Worm (Caenorhabditis elegans) whole organism, dauer: ENCODE results near the gene inft-2.

Experiments used
- unc-62 ChIP-seq: sonication (generic microtip); optimal IDR thresholded peaks from 2 replicates; lab custom pipeline; 2017; ENCODE audit warnings: missing biosample characterization, missing genetic modification reagents, missing genetic modification characterization

Gene inft-2

ce11 chrV:12999559-12999958 lies 2.6 kb upstream of the inft-2 start, which contains the start of gene far-4:
Gene far-4, minus strand, starts transcription at chrV:12999659.
- TF ChIP-seq unc-62 (GFP tag; lab: Kevin White, UChicago) = no peak

DNA sequence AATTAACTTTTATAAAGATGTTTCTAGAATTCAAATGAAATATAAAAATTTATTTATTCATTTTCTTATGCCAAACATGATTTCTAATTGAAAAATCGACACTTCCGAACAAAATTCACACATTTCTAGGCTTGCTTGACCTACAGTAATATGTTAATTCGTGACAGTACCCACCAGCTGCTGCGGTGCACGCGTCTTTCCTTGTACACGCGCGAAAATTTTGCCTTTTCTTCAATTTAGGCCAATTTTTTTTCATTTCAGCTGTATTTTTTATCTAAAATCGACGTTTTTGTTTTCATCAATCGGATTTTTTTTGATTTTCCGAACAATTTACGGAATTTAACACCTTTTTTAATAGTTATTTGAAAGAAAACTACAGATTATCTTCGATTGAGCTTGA lies 2.0 kb upstream of the inft-2 start:
- TF ChIP-seq unc-62 (GFP tag; lab: Kevin White, UChicago) = no peak

- no peak for TF ChIP-seq unc-62 (GFP tag; lab: Kevin White, UChicago)
Observed at ce11 chrV:13003378-13003777, 1.3 kb downstream of the inft-2 start.

DNA sequence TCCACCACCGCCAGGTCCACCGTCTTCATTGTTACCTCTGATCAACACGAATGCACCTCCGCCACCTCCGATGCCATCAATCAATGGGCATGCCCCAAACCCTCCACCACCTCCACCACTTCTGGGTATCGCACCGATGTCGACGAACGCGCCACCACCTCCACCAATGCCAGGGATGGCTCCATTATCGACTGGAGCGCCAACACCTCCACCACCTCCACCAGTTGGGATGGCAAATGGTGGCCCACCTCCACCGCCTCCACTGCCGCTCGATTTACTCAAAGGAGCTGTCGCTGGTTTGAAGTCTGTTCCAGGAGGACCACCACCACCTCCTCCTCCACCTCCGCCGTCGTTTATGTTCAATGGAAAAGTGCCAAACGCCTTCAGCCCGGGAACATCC lies 2.3 kb downstream of the inft-2 start:
- TF ChIP-seq unc-62 (GFP tag; lab: Kevin White, UChicago) = no peak

DNA sequence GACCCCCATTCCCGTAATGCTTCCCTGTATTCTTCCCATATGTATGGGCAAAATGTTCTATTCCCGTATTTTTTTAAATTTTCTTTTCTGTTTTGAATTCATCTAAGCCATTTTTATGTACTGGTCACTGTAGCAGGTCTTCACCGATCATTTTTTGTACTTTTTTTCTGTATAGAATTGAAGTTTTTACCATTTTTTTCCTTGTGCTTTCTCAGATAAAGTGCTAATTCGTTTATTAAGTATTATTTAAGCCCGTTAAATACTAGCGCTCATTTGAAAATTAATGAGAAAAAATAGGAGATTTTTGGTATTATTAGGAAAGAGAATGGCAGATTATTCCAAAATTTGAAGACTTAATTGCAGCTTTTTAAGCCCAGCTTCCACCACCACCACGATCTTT lies 4.6 kb downstream of the inft-2 start:
- no peak for TF ChIP-seq unc-62 (GFP tag; lab: Kevin White, UChicago)

DNA sequence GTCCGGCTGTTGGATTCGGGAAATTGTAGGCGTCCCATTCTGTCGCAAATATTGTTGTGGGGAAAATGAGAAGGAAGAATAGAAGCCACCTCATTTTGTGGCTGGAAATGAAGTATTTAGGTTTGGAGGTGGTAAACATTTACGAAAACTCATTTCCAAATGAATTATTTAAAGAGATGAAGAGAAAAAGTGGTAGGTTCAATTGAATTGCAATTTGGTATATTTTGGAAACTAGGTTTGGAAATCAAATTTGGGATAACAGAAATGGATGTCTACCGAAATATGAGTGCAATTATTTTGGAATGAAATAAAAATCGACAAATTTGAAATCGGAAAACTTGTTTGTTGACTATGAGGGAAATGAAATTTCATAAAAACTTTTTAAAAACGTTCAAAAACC lies 6.7 kb downstream of the inft-2 start, which contains the start of gene F15B9.10:
F15B9.10 (minus strand) TSS at position 101 of the 400 bp plus-strand sequence.
- no peak for TF ChIP-seq unc-62 (GFP tag; lab: Kevin White, UChicago)

DNA sequence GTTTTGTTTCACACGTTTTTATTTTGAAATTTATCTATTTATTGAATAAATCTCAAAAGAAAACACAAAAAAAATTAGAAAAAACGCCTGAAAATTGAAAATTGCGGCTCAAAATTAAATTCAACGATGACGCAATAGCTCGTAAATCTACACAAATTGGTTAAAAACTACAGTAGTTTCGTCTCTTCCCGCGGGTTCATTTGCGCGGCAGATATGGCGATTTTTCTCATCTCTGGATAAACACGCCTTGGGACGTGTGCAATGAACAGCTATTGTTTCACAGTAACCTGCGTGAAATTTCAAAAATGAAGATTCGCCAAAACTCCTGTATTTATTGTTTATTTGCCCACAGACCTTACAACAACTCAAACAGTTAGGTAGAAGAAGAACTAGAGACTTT lies 7.2 kb downstream of the inft-2 start:
- no peak for TF ChIP-seq unc-62 (GFP tag; lab: Kevin White, UChicago)

ce11 chrV:13009843-13010242 lies 7.7 kb downstream of the inft-2 start:
- TF ChIP-seq unc-62 (GFP tag; lab: Kevin White, UChicago) = no peak

DNA sequence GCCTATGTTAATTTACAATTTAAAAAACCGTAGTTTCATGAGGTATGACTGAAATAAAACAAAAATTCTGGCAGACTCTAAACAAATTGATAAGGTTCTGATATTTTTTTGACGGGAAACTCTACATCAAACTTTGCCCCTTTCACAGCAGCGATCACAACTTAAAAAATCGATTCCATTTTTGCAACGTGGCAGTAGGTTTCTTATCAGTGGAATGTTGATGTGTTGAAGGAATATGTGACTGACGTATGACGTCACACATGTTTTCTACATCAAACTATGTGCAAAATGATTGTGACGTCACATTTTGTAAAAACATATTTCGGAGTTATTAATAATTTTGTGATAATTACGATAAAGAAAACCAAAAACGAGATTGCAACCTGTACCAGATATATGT lies 9.8 kb downstream of the inft-2 start:
- TF ChIP-seq unc-62 (GFP tag; lab: Kevin White, UChicago) = no peak

ce11 chrV:13013158-13013557 lies 11.0 kb downstream of the inft-2 start, which contains the start of gene try-10:
Gene try-10, minus strand, starts transcription at chrV:13013258.
- no peak for TF ChIP-seq unc-62 (GFP tag; lab: Kevin White, UChicago)

- TF ChIP-seq unc-62 (GFP tag; lab: Kevin White, UChicago) = no peak
Observed at ce11 chrV:13013844-13014243, 11.7 kb downstream of the inft-2 start, which contains the start of gene F15B9.6. Gene F15B9.6, plus strand, starts transcription at chrV:13014144.

DNA sequence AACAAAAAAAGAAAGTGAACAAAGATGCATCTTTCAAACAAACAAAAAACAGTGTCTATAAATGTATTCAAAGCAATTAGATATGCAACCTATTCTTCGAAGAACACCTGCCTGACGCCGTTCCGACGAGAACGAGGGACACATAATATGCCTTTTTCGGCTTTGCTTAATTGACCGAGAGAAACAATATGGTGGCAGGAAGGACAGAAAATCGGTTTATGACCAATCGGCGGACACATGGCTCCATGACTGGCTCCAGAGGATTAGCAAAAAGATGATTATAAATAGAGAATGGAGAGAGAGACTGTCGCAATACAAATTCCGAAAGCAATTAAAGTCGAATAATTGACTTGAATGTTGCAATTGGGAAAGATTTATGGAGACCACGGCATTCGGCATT lies 16.1 kb downstream of the inft-2 start:
- TF ChIP-seq unc-62 (GFP tag; lab: Kevin White, UChicago) = no peak

- TF ChIP-seq unc-62 (GFP tag; lab: Kevin White, UChicago) = no peak
Observed at ce11 chrV:13018761-13019160, 16.6 kb downstream of the inft-2 start, which contains the start of gene fmi-1. Gene fmi-1, plus strand, starts transcription at chrV:13019061.

DNA sequence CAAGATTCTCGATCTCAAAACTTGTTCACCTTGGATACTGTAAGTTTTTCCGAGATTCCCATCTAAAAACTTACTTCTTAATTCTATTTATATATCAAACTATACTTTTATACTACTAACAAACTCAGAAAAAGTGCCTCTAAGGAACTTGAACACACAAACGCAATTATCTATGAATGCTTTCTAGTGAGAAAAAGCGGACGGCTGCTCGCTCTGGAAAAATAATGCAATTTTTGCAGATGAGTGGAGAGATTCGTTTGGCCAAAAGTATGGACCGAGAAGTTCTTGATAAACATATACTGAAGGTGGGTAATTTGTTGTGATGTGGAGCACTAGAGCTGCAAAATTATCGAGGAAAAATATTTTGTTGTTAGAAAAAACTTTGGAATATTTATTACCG lies 17.9 kb downstream of the inft-2 start:
- no peak for TF ChIP-seq unc-62 (GFP tag; lab: Kevin White, UChicago)

ce11 chrV:13020638-13021037 lies 18.5 kb downstream of the inft-2 start:
- TF ChIP-seq unc-62 (GFP tag; lab: Kevin White, UChicago) = no peak

DNA sequence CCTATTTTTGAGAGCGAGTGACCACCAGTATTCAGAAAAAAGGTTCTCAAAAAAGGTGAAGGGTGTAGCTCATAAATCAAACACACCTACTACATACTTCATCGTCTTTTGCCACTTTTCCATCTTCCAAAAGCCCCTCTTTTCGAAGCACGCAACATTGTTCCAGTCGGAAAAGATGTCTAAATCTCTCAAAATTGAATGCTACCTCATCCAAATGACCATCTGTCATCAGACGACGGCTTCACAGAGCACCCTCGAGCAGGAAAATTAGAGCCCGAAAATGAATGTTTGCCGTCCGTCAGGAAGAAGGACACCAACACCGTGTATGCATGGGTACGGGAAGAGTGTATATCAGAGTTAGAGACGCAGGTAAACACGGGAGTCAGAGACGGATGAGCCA lies 19.4 kb downstream of the inft-2 start:
- TF ChIP-seq unc-62 (GFP tag; lab: Kevin White, UChicago) = no peak

ce11 chrV:13022265-13022664 lies 20.1 kb downstream of the inft-2 start:
- TF ChIP-seq unc-62 (GFP tag; lab: Kevin White, UChicago) = no peak

DNA sequence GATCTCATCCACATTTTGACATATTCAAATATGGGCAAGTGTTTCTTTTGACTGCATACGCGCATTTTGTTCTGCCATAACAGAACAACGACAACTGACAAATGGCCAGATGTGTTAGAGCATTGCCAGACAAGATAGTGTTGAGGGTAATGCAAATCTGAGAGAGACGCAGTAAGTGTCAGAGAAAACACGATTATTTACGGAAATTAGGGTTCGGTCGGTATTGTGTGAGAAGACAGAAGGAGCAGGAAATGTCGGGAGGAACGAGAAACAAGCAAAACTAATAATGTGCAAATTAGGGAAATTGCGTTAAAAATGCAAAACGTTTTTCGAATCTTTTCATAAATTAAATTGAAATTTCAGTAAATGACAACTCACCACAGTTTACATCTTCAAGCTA lies 22.4 kb downstream of the inft-2 start:
- no peak for TF ChIP-seq unc-62 (GFP tag; lab: Kevin White, UChicago)
